Fruit fly (Drosophila melanogaster) whole organism, embryonic: ENCODE measurements around the gene CG1440.

Source experiments
- Bteb2 ChIP-seq: fragments of 200-800 bp; sonication (Bioruptor generic); optimal IDR thresholded peaks from 2 replicates; lab custom pipeline; 2016; ENCODE audit warnings: missing biosample characterization, missing genetic modification characterization
- CG10147 ChIP-seq: fragments of 200-800 bp; sonication (Bioruptor generic); optimal IDR thresholded peaks from 2 replicates; lab custom pipeline; 2019; ENCODE audit warnings: missing biosample characterization, mild to moderate bottlenecking, missing genetic modification characterization, moderate library complexity
- CG11504 ChIP-seq: fragments of 200-800 bp; sonication (Bioruptor generic); optimal IDR thresholded peaks from 3 replicates; lab custom pipeline; 2019; ENCODE audit warnings: missing biosample characterization, mild to moderate bottlenecking, missing genetic modification characterization, moderate library complexity
- CG12071 ChIP-seq: fragments of 200-800 bp; sonication (Bioruptor generic); optimal IDR thresholded peaks from 3 replicates; lab custom pipeline; 2018; ENCODE audit warnings: missing biosample characterization, mild to moderate bottlenecking, missing genetic modification characterization
- CG13624 ChIP-seq: fragments of 200-800 bp; sonication (Bioruptor generic); optimal IDR thresholded peaks from 2 replicates; lab custom pipeline; 2016; ENCODE audit warnings: missing biosample characterization, missing genetic modification characterization
- CG15696 ChIP-seq: fragments of 200-800 bp; sonication (Bioruptor generic); optimal IDR thresholded peaks from 2 replicates; lab custom pipeline; 2019; ENCODE audit warnings: missing biosample characterization, mild to moderate bottlenecking, missing genetic modification characterization, moderate library complexity
- CG1603 ChIP-seq: fragments of 200-800 bp; sonication (Bioruptor generic); optimal IDR thresholded peaks from 2 replicates; lab custom pipeline; 2019; ENCODE audit warnings: missing biosample characterization, mild to moderate bottlenecking, missing genetic modification characterization, moderate library complexity
- CG16779 ChIP-seq: fragments of 200-800 bp; sonication (Bioruptor generic); IDR thresholded peaks from 2 replicates; pipeline ENCODE4 v1.3.6; 2022; ENCODE audit warnings: missing biosample characterization, missing genetic modification characterization
- CG17612 ChIP-seq: fragments of 200-800 bp; sonication (Bioruptor generic); IDR thresholded peaks from 2 replicates; pipeline ENCODE4 v1.3.6; 2022; ENCODE audit warnings: missing biosample characterization, missing genetic modification characterization
- CG1832 ChIP-seq: fragments of 200-800 bp; sonication (Bioruptor generic); optimal IDR thresholded peaks from 2 replicates; lab custom pipeline; 2017; ENCODE audit warnings: missing biosample characterization, mild to moderate bottlenecking, missing genetic modification characterization, inconsistent platforms
- CG2712 ChIP-seq: fragments of 200-800 bp; optimal IDR thresholded peaks from 3 replicates; lab custom pipeline; 2019; ENCODE audit warnings: missing biosample characterization, mild to moderate bottlenecking, missing genetic modification characterization, moderate library complexity
- CG3995 ChIP-seq: fragments of 200-800 bp; sonication (Bioruptor generic); optimal IDR thresholded peaks from 3 replicates; lab custom pipeline; 2016; ENCODE audit warnings: missing biosample characterization, missing genetic modification characterization
- CG4730 ChIP-seq: fragments of 200-800 bp; sonication (Bioruptor generic); IDR thresholded peaks from 2 replicates; pipeline ENCODE4 v1.3.6; 2022; ENCODE audit warnings: missing biosample characterization, missing genetic modification characterization
- CG5953 ChIP-seq: fragments of 200-800 bp; sonication (Bioruptor generic); IDR thresholded peaks from 2 replicates; pipeline ENCODE4 v1.3.6; 2022; ENCODE audit warnings: missing biosample characterization, missing genetic modification characterization
- CG8924 ChIP-seq: fragments of 200-800 bp; optimal IDR thresholded peaks from 3 replicates; lab custom pipeline; 2019; ENCODE audit warnings: missing biosample characterization, mild to moderate bottlenecking, missing genetic modification characterization, moderate library complexity
- CG9215 ChIP-seq: fragments of 200-800 bp; sonication (Bioruptor generic); IDR thresholded peaks from 2 replicates; pipeline ENCODE4 v1.3.6; 2022; ENCODE audit warnings: missing biosample characterization, missing genetic modification characterization
- CG9797 ChIP-seq: fragments of 200-800 bp; sonication (Bioruptor generic); optimal IDR thresholded peaks from 3 replicates; lab custom pipeline; 2018; ENCODE audit warnings: missing biosample characterization, mild to moderate bottlenecking, missing genetic modification characterization
- CG9817 ChIP-seq: fragments of 200-800 bp; sonication (Bioruptor generic); optimal IDR thresholded peaks from 2 replicates; lab custom pipeline; 2018; ENCODE audit warnings: missing biosample characterization, mild to moderate bottlenecking, missing genetic modification characterization, moderate library complexity
- CG9876 ChIP-seq: fragments of 200-800 bp; sonication (Bioruptor generic); optimal IDR thresholded peaks from 2 replicates; lab custom pipeline; 2016; ENCODE audit warnings: missing biosample characterization, missing genetic modification characterization
- Doc3 ChIP-seq: fragments of 200-800 bp; sonication (Bioruptor generic); IDR thresholded peaks from 3 replicates; pipeline ENCODE4 v1.3.6; 2022; ENCODE audit warnings: missing biosample characterization, missing genetic modification characterization; ENCODE audit not compliant: partially characterized antibody
- Fer3 ChIP-seq: fragments of 200-800 bp; sonication (Bioruptor generic); optimal IDR thresholded peaks from 2 replicates; lab custom pipeline; 2018; ENCODE audit warnings: missing biosample characterization, mild to moderate bottlenecking, missing genetic modification characterization, moderate library complexity
- HLH54F ChIP-seq: fragments of 200-800 bp; sonication (Bioruptor generic); optimal IDR thresholded peaks from 3 replicates; lab custom pipeline; 2016; ENCODE audit warnings: missing biosample characterization, missing genetic modification characterization
- Hand ChIP-seq: fragments of 200-800 bp; sonication (Bioruptor generic); optimal IDR thresholded peaks from 2 replicates; lab custom pipeline; 2017; ENCODE audit warnings: mild to moderate bottlenecking, missing biosample characterization, missing genetic modification reagents, missing genetic modification characterization
- HmgZ ChIP-seq: fragments of 200-800 bp; sonication (Bioruptor generic); optimal IDR thresholded peaks from 2 replicates; lab custom pipeline; 2018; ENCODE audit warnings: missing biosample characterization, mild to moderate bottlenecking, missing genetic modification characterization
- Lim3 ChIP-seq: fragments of 200-800 bp; sonication (Bioruptor generic); IDR thresholded peaks from 2 replicates; pipeline ENCODE4 v1.3.6; 2022; ENCODE audit warnings: missing biosample characterization, missing genetic modification characterization
- Nf-YA ChIP-seq: fragments of 200-800 bp; sonication (Bioruptor generic); IDR thresholded peaks from 2 replicates; pipeline ENCODE4 v1.3.6; 2022; ENCODE audit warnings: missing biosample characterization, missing genetic modification characterization
- Scr ChIP-seq: fragments of 200-800 bp; sonication (Bioruptor generic); IDR thresholded peaks from 2 replicates; pipeline ENCODE4 v1.3.6; 2022; ENCODE audit warnings: missing biosample characterization, missing genetic modification characterization; ENCODE audit not compliant: partially characterized antibody
- Six4 ChIP-seq: fragments of 200-800 bp; sonication (Bioruptor generic); optimal IDR thresholded peaks from 2 replicates; lab custom pipeline; 2016; ENCODE audit warnings: missing biosample characterization, missing genetic modification characterization
- Vsx1 ChIP-seq: fragments of 200-800 bp; sonication (Bioruptor generic); optimal IDR thresholded peaks from 2 replicates; lab custom pipeline; 2017; ENCODE audit warnings: missing biosample characterization, mild to moderate bottlenecking, missing genetic modification characterization, missing genetic modification reagents
- cas ChIP-seq: fragments of 200-800 bp; sonication (Bioruptor generic); IDR thresholded peaks from 2 replicates; pipeline ENCODE4 v1.3.6; 2022; ENCODE audit warnings: missing biosample characterization, missing genetic modification characterization
- cato ChIP-seq: fragments of 200-800 bp; sonication (Bioruptor generic); optimal IDR thresholded peaks from 2 replicates; lab custom pipeline; 2016; ENCODE audit warnings: missing biosample characterization, missing genetic modification characterization, borderline replicate concordance
- chn ChIP-seq: fragments of 200-800 bp; sonication (Bioruptor generic); optimal IDR thresholded peaks from 2 replicates; lab custom pipeline; 2016; ENCODE audit warnings: missing biosample characterization, missing genetic modification characterization
- crc ChIP-seq: fragments of 200-800 bp; sonication (Bioruptor generic); optimal IDR thresholded peaks from 2 replicates; lab custom pipeline; 2016; ENCODE audit warnings: missing biosample characterization, missing genetic modification characterization
- dati ChIP-seq: fragments of 200-800 bp; sonication (Bioruptor generic); IDR thresholded peaks from 2 replicates; pipeline ENCODE4 v1.3.6; 2022; ENCODE audit warnings: missing biosample characterization, missing genetic modification characterization
- dmrt11E ChIP-seq: fragments of 200-800 bp; sonication (Bioruptor generic); optimal IDR thresholded peaks from 3 replicates; lab custom pipeline; 2018; ENCODE audit warnings: missing biosample characterization, mild to moderate bottlenecking, missing genetic modification characterization, moderate library complexity
- dpn ChIP-seq, 2 experiments: fragments of 200-800 bp; sonication (Bioruptor generic); optimal IDR thresholded peaks; 3 replicates each; lab custom pipeline; 2016; ENCODE audit warnings: missing biosample characterization in 2 of 2, missing genetic modification characterization in 2 of 2
- dysf ChIP-seq: fragments of 200-800 bp; sonication (Bioruptor generic); IDR thresholded peaks from 3 replicates; pipeline ENCODE4 v1.3.6; 2022; ENCODE audit warnings: missing biosample characterization, missing genetic modification characterization
- fru ChIP-seq: fragments of >200 bp; optimal IDR thresholded peaks from 2 replicates; lab custom pipeline; 2017
- gce ChIP-seq: fragments of 200-800 bp; sonication (Bioruptor generic); IDR thresholded peaks from 3 replicates; pipeline ENCODE4 v1.3.6; 2022; ENCODE audit warnings: missing biosample characterization, missing genetic modification characterization
- grn ChIP-seq: fragments of 200-800 bp; sonication (Bioruptor generic); optimal IDR thresholded peaks from 3 replicates; lab custom pipeline; 2017; ENCODE audit warnings: missing biosample characterization, missing genetic modification characterization
- knrl ChIP-seq: fragments of 200-800 bp; sonication (Bioruptor generic); IDR thresholded peaks from 3 replicates; pipeline ENCODE4 v1.3.6; 2022; ENCODE audit warnings: missing biosample characterization, missing genetic modification characterization; ENCODE audit not compliant: partially characterized antibody
- pan ChIP-seq, 4 experiments: fragments of >200 bp in 3 of 4; fragments of 200-800 bp in 1 of 4; sonication (Bioruptor generic) in 1 of 4; optimal IDR thresholded peaks in 3 of 4; IDR thresholded peaks in 1 of 4; 2 replicates each; pipeline versions ENCODE4 v1.3.6 to Lab custom; 2017 to 2022; ENCODE audit warnings: missing biosample characterization in 2 of 4, missing genetic modification characterization in 2 of 4, mixed read lengths in 1 of 4
- pho ChIP-seq: fragments of 200-800 bp; sonication (Bioruptor generic); optimal IDR thresholded peaks from 2 replicates; lab custom pipeline; 2016; ENCODE audit warnings: missing biosample characterization, missing genetic modification characterization
- pnt ChIP-seq: fragments of 200-800 bp; sonication (Bioruptor generic); optimal IDR thresholded peaks from 3 replicates; lab custom pipeline; 2016; ENCODE audit warnings: missing biosample characterization, missing genetic modification characterization
- sens ChIP-seq: fragments of 200-800 bp; sonication (Bioruptor generic); peaks from one replicate; lab custom pipeline; 2016; ENCODE audit warnings: missing biosample characterization, missing genetic modification characterization
- shn ChIP-seq: fragments of 200-800 bp; sonication (Bioruptor generic); optimal IDR thresholded peaks from 3 replicates; lab custom pipeline; 2016; ENCODE audit warnings: missing biosample characterization, missing genetic modification characterization
- sisA ChIP-seq: fragments of 200-800 bp; sonication (Bioruptor generic); IDR thresholded peaks from 2 replicates; pipeline ENCODE4 v1.3.6; 2022; ENCODE audit warnings: missing biosample characterization, missing genetic modification characterization
- slbo ChIP-seq: fragments of 200-800 bp; sonication (Bioruptor generic); IDR thresholded peaks from 2 replicates; pipeline ENCODE4 v1.3.6; 2022; ENCODE audit warnings: missing biosample characterization, missing genetic modification characterization
- stwl ChIP-seq: fragments of 200-800 bp; sonication (Bioruptor generic); optimal IDR thresholded peaks from 3 replicates; lab custom pipeline; 2018; ENCODE audit warnings: missing biosample characterization, mild to moderate bottlenecking, missing genetic modification characterization, moderate library complexity
- vfl ChIP-seq: fragments of 200-800 bp; sonication (Bioruptor generic); optimal IDR thresholded peaks from 2 replicates; lab custom pipeline; 2016; ENCODE audit warnings: missing biosample characterization, missing genetic modification characterization

The CG1440 gene

DNA sequence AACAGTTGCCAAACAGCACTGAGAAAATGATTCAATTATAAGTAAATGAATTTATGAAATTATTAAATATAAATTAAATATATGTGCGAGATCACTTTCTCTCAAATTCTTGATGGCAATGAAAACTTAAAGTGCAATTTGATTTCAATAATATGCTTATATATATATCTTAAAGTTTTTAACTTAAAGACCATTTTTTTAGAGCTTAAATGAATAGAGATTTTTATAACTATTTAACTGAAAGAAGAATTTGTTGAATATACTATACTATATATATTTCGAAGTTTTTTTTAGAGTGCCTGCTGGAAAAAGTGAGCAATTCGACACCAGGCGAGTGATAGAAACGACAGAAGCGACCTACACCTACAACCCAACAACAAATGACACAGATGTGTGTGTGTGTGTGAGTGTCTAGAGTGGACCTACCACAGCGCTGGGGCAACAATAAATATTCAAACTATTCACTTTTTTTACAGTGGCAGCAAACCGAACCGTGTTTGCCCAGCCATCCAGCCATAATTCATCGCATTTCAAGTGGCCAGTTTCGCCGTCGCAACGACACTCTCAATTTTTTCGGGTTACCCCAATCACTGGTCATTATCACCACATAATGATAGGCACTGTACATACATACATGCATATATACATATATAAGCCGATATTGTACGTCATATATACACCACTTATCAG lies 8.2 kb downstream of the CG1440 start (continued):
- TF ChIP-seq Six4 (GFP tag; lab: Kevin White, UChicago) (peak; percentile 17), pho (GFP tag; lab: Kevin White, UChicago) (no peak), CG9817 (tag; lab: Kevin White, UChicago) (no peak), CG12071 (no peak), pnt (GFP tag; lab: Kevin White, UChicago) (no peak), Bteb2 (no peak), Hand (GFP tag; lab: Kevin White, UChicago) (no peak), Doc3 (no peak), CG2712 (tag; lab: Kevin White, UChicago) (peak; percentile 91), CG3995 (GFP tag; lab: Kevin White, UChicago) (no peak), vfl (GFP tag; lab: Kevin White, UChicago) (no peak), CG1603 (tag; lab: Kevin White, UChicago) (peak; percentile 35), stwl (tag; lab: Kevin White, UChicago) (no peak), shn (GFP tag; lab: Kevin White, UChicago) (no peak), dpn (GFP tag; optimal IDR thresholded peaks at IDR 0.05; lab: Kevin White, UChicago) (no peak), cas (GFP tag; lab: Robert Waterston, UW) (no peak), Lim3 (no peak), CG9876 (no peak), fru (no peak), dysf (GFP tag; lab: Robert Waterston, UW) (no peak), Nf-YA (GFP tag; lab: Robert Waterston, UW) (no peak), dati (no peak), CG4730 (GFP tag; lab: Robert Waterston, UW) (0 out of 2 replicates have a peak, but pooled peaks have one; percentile 12), crc (GFP tag; lab: Kevin White, UChicago) (no peak), CG1832 (GFP tag; lab: Kevin White, UChicago) (no peak), knrl (GFP tag; lab: Robert Waterston, UW) (no peak), CG9797 (GFP tag; lab: Kevin White, UChicago) (no peak), sens (GFP tag; lab: Kevin White, UChicago) (peak; percentile 28), chn (GFP tag; lab: Kevin White, UChicago) (peak; percentile 7), CG8924 (tag; lab: Kevin White, UChicago) (peak; percentile 89), Fer3 (tag; lab: Kevin White, UChicago) (peak; percentile 21), CG11504 (tag; lab: Kevin White, UChicago) (peak; percentile 72), CG9215 (GFP tag; lab: Robert Waterston, UW) (no peak), sisA (GFP tag; lab: Robert Waterston, UW) (peak; percentile 23; the same call in 1 of the 2 replicates), HLH54F (GFP tag; lab: Kevin White, UChicago) (no peak), Scr (no peak), CG10147 (GFP tag; lab: Kevin White, UChicago) (no peak), slbo (GFP tag; lab: Robert Waterston, UW) (peak; percentile 12; the same call in 1 of the 2 replicates), CG15696 (peak; percentile 90), CG5953 (GFP tag; lab: Robert Waterston, UW) (0 out of 2 replicates have a peak, but pooled peaks have one; percentile 10), CG13624 (no peak), dmrt11E (tag; lab: Kevin White, UChicago) (peak; percentile 92), grn (no peak), HmgZ (peak; percentile 33), gce (GFP tag; lab: Robert Waterston, UW) (0 out of 3 replicates have a peak, but pooled peaks have one; percentile 19), CG17612 (GFP tag; lab: Robert Waterston, UW) (no peak), cato (GFP tag; lab: Kevin White, UChicago) (no peak), pan (optimal IDR thresholded peaks at IDR 0.05; lab: Kevin White, UChicago) (no peak), pan (GFP tag; optimal IDR thresholded peaks at IDR 0.05 in 1 of 2, IDR thresholded peaks at IDR 0.05 in 1 of 2) (no peak), Vsx1 (GFP tag; lab: Kevin White, UChicago) (no peak), CG16779 (GFP tag; lab: Robert Waterston, UW) (peak; percentile 17; the same call in 1 of the 2 replicates)
